Fruit fly (Drosophila melanogaster) whole organism, adult: ENCODE measurements around the gene Tango14.

ENCODE experiments used
- CG11617 ChIP-seq: fragments of 200-800 bp; sonication (Bioruptor generic); optimal IDR thresholded peaks from 2 replicates; lab custom pipeline; 2017; ENCODE audit warnings: mild to moderate bottlenecking, missing biosample characterization, missing genetic modification reagents, missing genetic modification characterization
- CG14711 ChIP-seq: fragments of 200-800 bp; sonication (Bioruptor generic); optimal IDR thresholded peaks from 2 replicates; lab custom pipeline; 2018; ENCODE audit warnings: missing biosample characterization, mild to moderate bottlenecking, missing genetic modification characterization, moderate library complexity
- CG33017 ChIP-seq: fragments of 200-800 bp; sonication (Bioruptor generic); optimal IDR thresholded peaks from 2 replicates; lab custom pipeline; 2018; ENCODE audit warnings: missing biosample characterization, mild to moderate bottlenecking, missing genetic modification characterization, moderate library complexity
- CG5204 ChIP-seq: fragments of 200-800 bp; sonication (Bioruptor generic); optimal IDR thresholded peaks from 2 replicates; lab custom pipeline; 2016; ENCODE audit warnings: missing biosample characterization, missing genetic modification characterization
- CG7045 ChIP-seq: fragments of 200-800 bp; sonication (Bioruptor generic); optimal IDR thresholded peaks from 2 replicates; lab custom pipeline; 2017; ENCODE audit warnings: missing biosample characterization, mild to moderate bottlenecking, missing genetic modification characterization
- bab1 ChIP-seq: fragments of 200-800 bp; sonication (Bioruptor generic); optimal IDR thresholded peaks from 3 replicates; lab custom pipeline; 2019; ENCODE audit warnings: missing biosample characterization, mild to moderate bottlenecking, missing genetic modification characterization, moderate library complexity
- cic ChIP-seq: fragments of 200-800 bp; sonication (Bioruptor generic); optimal IDR thresholded peaks from 2 replicates; lab custom pipeline; 2017; ENCODE audit warnings: missing biosample characterization, mild to moderate bottlenecking, missing genetic modification characterization, moderate library complexity
- kay ChIP-seq: fragments of 200-800 bp; sonication (Bioruptor generic); peaks from one replicate; lab custom pipeline; 2016; ENCODE audit warnings: missing biosample characterization, missing genetic modification characterization, borderline replicate concordance
- ovo ChIP-seq: fragments of 200-800 bp; sonication (Bioruptor generic); optimal IDR thresholded peaks from 2 replicates; lab custom pipeline; 2016; ENCODE audit warnings: missing biosample characterization, missing genetic modification characterization
- pad ChIP-seq: fragments of 200-800 bp; sonication (Bioruptor generic); optimal IDR thresholded peaks from 3 replicates; lab custom pipeline; 2017; ENCODE audit warnings: missing biosample characterization, missing genetic modification characterization, mild to moderate bottlenecking, moderate library complexity, missing genetic modification reagents
- toe ChIP-seq: fragments of 200-800 bp; sonication (Bioruptor generic); optimal IDR thresholded peaks from 2 replicates; lab custom pipeline; 2016; ENCODE audit warnings: missing biosample characterization, missing genetic modification characterization

- TF ChIP-seq bab1 (GFP tag; lab: Kevin White, UChicago) (no peak), CG7045 (GFP tag; lab: Kevin White, UChicago) (peak; percentile 26), toe (GFP tag; lab: Kevin White, UChicago) (peak; percentile 26), ovo (no peak), cic (GFP tag; lab: Kevin White, UChicago) (peak; percentile 99), kay (GFP tag; lab: Kevin White, UChicago) (peak; percentile 97), CG11617 (GFP tag; lab: Kevin White, UChicago) (no peak), CG33017 (tag; lab: Kevin White, UChicago) (peak; percentile 18), CG14711 (tag; lab: Kevin White, UChicago) (no peak), pad (GFP tag; lab: Kevin White, UChicago) (no peak), CG5204 (GFP tag; lab: Kevin White, UChicago) (no peak)
Observed at dm6 chr2L:1116661-1117322, 41.7 kb upstream of the Tango14 start.
